Fruit fly (Drosophila melanogaster): Measurements from ENCODE around the gene CG6686.

The CG6686 gene

dm6 chr2L:12021193-12021592 is 33.4 kb upstream of the CG6686 start (continued):
- TF ChIP-seq rib (GFP tag; IDR thresholded peaks at IDR 0.05) (no peak), Lhr (GFP tag; optimal IDR thresholded peaks at IDR 0.05) (peak; percentile 33), Chrac-16 (GFP tag; optimal IDR thresholded peaks at IDR 0.05) (no peak), CG15601 (tag; optimal IDR thresholded peaks at IDR 0.05) (peak; percentile 84), ac (GFP tag; optimal IDR thresholded peaks at IDR 0.05) (peak; percentile 8), ATbp (GFP tag; optimal IDR thresholded peaks at IDR 0.05) (peak; percentile 93), Drgx (GFP tag; IDR thresholded peaks at IDR 0.05) (no peak), CG6854 (GFP tag; optimal IDR thresholded peaks at IDR 0.05) (peak; percentile 48), HmgD (GFP tag; optimal IDR thresholded peaks at IDR 0.05) (no peak), fd3F (GFP tag; optimal IDR thresholded peaks at IDR 0.05) (peak; percentile 71), jumu (GFP tag; optimal IDR thresholded peaks at IDR 0.05) (no peak), CG1792 (GFP tag; optimal IDR thresholded peaks at IDR 0.05) (peak; percentile 20), CG17912 (GFP tag; optimal IDR thresholded peaks at IDR 0.05) (peak; percentile 8), Asciz (GFP tag; optimal IDR thresholded peaks at IDR 0.05) (peak; percentile 78), sob (GFP tag; IDR thresholded peaks at IDR 0.05) (peak; percentile 60; the same call in 1 of the 2 replicates), bbx (GFP tag; IDR thresholded peaks at IDR 0.05; ENCODE audit: partially characterized antibody) (no peak), sima (GFP tag; optimal IDR thresholded peaks at IDR 0.05) (no peak), CG11695 (GFP tag; IDR thresholded peaks at IDR 0.05) (peak; percentile 50; the same call in 1 of the 3 replicates), CG16813 (GFP tag; IDR thresholded peaks at IDR 0.05; ENCODE audit: partially characterized antibody) (no peak), CG1529 (GFP tag; optimal IDR thresholded peaks at IDR 0.05) (peak; percentile 86), Usf (GFP tag; optimal IDR thresholded peaks at IDR 0.05) (no peak), CG15011 (GFP tag; optimal IDR thresholded peaks at IDR 0.05) (peak; percentile 60), CG7556 (GFP tag; optimal IDR thresholded peaks at IDR 0.05) (peak; percentile 75), CG2889 (GFP tag; IDR thresholded peaks at IDR 0.05) (no peak), NC2β (GFP tag; optimal IDR thresholded peaks at IDR 0.05) (peak; percentile 52), CG31388 (GFP tag; optimal IDR thresholded peaks at IDR 0.05) (no peak), CG12942 (GFP tag; optimal IDR thresholded peaks at IDR 0.05) (peak; percentile 62), unc-4 (GFP tag; IDR thresholded peaks at IDR 0.05; ENCODE audit: partially characterized antibody) (no peak), CG32767 (GFP tag; IDR thresholded peaks at IDR 0.05) (no peak), CG2120 (GFP tag; optimal IDR thresholded peaks at IDR 0.05) (peak; percentile 52), CG8359 (GFP tag; optimal IDR thresholded peaks at IDR 0.05; ENCODE audit: borderline replicate concordance) (no peak), unpg (GFP tag; optimal IDR thresholded peaks at IDR 0.05) (peak; percentile 75), Hsf (GFP tag; optimal IDR thresholded peaks at IDR 0.05) (peak; percentile 37), pnt (GFP tag; optimal IDR thresholded peaks at IDR 0.05) (no peak), hth (optimal IDR thresholded peaks at IDR 0.05) (no peak), Jarid2 (GFP tag; optimal IDR thresholded peaks at IDR 0.05) (peak; percentile 2), nau (GFP tag; optimal IDR thresholded peaks at IDR 0.05) (no peak), twi (tag; optimal IDR thresholded peaks at IDR 0.05) (peak; percentile 19), so (GFP tag; IDR thresholded peaks at IDR 0.05) (peak; percentile 7; the same call in 2 of the 3 replicates), trem (tag; optimal IDR thresholded peaks at IDR 0.05) (no peak), CG7963 (GFP tag; IDR thresholded peaks at IDR 0.05; ENCODE audit: partially characterized antibody) (no peak), CG4854 (GFP tag; optimal IDR thresholded peaks at IDR 0.05) (peak; percentile 46), CG8388 (GFP tag; optimal IDR thresholded peaks at IDR 0.05) (peak; percentile 42), wdn (GFP tag; IDR thresholded peaks at IDR 0.05) (no peak; the same call in 1 of the 2 replicates), bab2 (GFP tag; optimal IDR thresholded peaks at IDR 0.05) (peak; percentile 84), CG18764 (GFP tag; optimal IDR thresholded peaks at IDR 0.05) (peak; percentile 46), CG9437 (GFP tag; optimal IDR thresholded peaks at IDR 0.05) (no peak), CG4328 (GFP tag; optimal IDR thresholded peaks at IDR 0.05) (peak; percentile 25), CG13624 (GFP tag; optimal IDR thresholded peaks at IDR 0.05) (no peak), zfh1 (GFP tag; IDR thresholded peaks at IDR 0.05) (peak; percentile 46; the same call in 2 of the 3 replicates), Fer1 (GFP tag; optimal IDR thresholded peaks at IDR 0.05) (peak; percentile 59)

All from whole organism, embryonic.